Fruit fly (Drosophila melanogaster): ENCODE results near the gene hzg.

The hzg gene

DNA sequence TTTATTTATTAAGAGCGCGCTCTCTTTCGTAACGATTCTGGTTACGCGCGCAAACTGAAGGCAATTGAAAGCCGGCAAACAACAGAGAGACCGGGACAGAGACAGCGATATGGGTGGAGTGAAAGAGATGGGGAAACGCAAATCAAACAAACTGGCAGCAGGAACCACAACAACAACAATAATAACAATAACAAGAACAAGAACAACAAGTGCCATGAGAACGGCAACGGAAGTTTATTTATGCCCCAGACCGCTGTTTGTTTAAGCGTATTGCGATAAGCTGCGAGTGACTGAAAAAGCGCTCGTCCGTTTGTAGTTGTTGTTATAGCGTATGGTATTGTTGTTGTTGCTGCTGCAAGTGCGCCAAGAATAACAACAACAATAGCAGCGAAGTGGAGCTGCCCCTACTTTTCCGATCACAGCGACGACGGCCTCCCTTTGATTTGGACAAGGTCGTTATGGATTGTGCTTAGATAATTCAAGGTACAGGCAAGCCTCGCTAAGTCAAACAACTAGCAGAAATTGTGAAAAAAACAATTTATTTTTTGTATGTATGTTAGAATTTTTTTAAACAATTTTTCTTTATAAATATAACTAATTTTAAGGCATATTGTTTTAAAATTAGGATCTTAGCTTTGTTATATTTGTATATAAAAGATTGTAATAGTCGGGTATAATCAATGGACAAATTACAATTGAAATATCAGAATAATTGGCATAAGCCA is 21.7 kb upstream of the hzg start (continued):
- TF ChIP-seq bbx (GFP tag; IDR thresholded peaks at IDR 0.05; ENCODE audit: partially characterized antibody) (no peak), da (GFP tag; optimal IDR thresholded peaks at IDR 0.05) (peak; percentile 18), CG8281 (tag; optimal IDR thresholded peaks at IDR 0.05) (peak; percentile 48), CG30431 (GFP tag; optimal IDR thresholded peaks at IDR 0.05) (no peak), mirr (GFP tag; optimal IDR thresholded peaks at IDR 0.05) (peak; percentile 80), CG9876 (GFP tag; optimal IDR thresholded peaks at IDR 0.05) (peak; percentile 44), dmrt11E (tag; optimal IDR thresholded peaks at IDR 0.05) (peak; percentile 72), klu (GFP tag; IDR thresholded peaks at IDR 0.05) (0 out of 2 replicates have a peak, but pooled peaks have one; percentile 22), zfh2 (GFP tag; optimal IDR thresholded peaks at IDR 0.05) (no peak), Lhr (GFP tag; optimal IDR thresholded peaks at IDR 0.05) (peak; percentile 54), wdn (GFP tag; IDR thresholded peaks at IDR 0.05) (peak; percentile 40; the same call in 1 of the 2 replicates), CG10209 (GFP tag; optimal IDR thresholded peaks at IDR 0.05) (peak; percentile 70), CG30403 (GFP tag; optimal IDR thresholded peaks at IDR 0.05) (peak; percentile 20), CG17359 (tag; optimal IDR thresholded peaks at IDR 0.05) (peak; percentile 65), Dek (tag; optimal IDR thresholded peaks at IDR 0.05) (no peak), cato (GFP tag; optimal IDR thresholded peaks at IDR 0.05; ENCODE audit: borderline replicate concordance) (peak; percentile 45), CG11247 (GFP tag; IDR thresholded peaks at IDR 0.05) (peak; percentile 69; the same call in 1 of the 2 replicates), CG31388 (GFP tag; optimal IDR thresholded peaks at IDR 0.05) (no peak), rib (GFP tag; IDR thresholded peaks at IDR 0.05) (peak; percentile 67)

dm6 chr3L:16025020-16025680 is 20.6 kb upstream of the hzg start:
- peak; percentile 9 for TF ChIP-seq pros (GFP tag; optimal IDR thresholded peaks at IDR 0.05)
- TF ChIP-seq lola (GFP tag; optimal IDR thresholded peaks at IDR 0.05): no peak
- no peak for TF ChIP-seq ewg (GFP tag; optimal IDR thresholded peaks at IDR 0.05)
- no peak for TF ChIP-seq ftz-f1 (GFP tag; optimal IDR thresholded peaks at IDR 0.05)
- TF ChIP-seq klu (GFP tag; IDR thresholded peaks at IDR 0.05): no peak
- no peak for TF ChIP-seq p53 (GFP tag; optimal IDR thresholded peaks at IDR 0.05)
- no peak for TF ChIP-seq ERR (GFP tag; optimal IDR thresholded peaks at IDR 0.05)
- no peak for TF ChIP-seq Mad (GFP tag; optimal IDR thresholded peaks at IDR 0.05)
- TF ChIP-seq ATbp (GFP tag; optimal IDR thresholded peaks at IDR 0.05): no peak
- no peak for TF ChIP-seq mld (GFP tag; IDR thresholded peaks at IDR 0.05; ENCODE audit: partially characterized antibody)
- no peak for TF ChIP-seq NFAT (GFP tag; IDR thresholded peaks at IDR 0.05)
- TF ChIP-seq crol (GFP tag; IDR thresholded peaks at IDR 0.05): peak; percentile 22; the same call in 1 of the 2 replicates
- no peak for TF ChIP-seq cato (GFP tag; optimal IDR thresholded peaks at IDR 0.05; ENCODE audit: borderline replicate concordance)
- TF ChIP-seq lbe (GFP tag; optimal IDR thresholded peaks at IDR 0.05): no peak
- TF ChIP-seq Dll (GFP tag; IDR thresholded peaks at IDR 0.05; ENCODE audit: partially characterized antibody): 0 out of 4 replicates have a peak, but pooled peaks have one; percentile 27
- peak; percentile 38 for TF ChIP-seq Kr (GFP tag; optimal IDR thresholded peaks at IDR 0.05)
- 0 out of 4 replicates have a peak, but pooled peaks have one; percentile 27 for TF ChIP-seq chinmo (GFP tag; IDR thresholded peaks at IDR 0.05; ENCODE audit: partially characterized antibody)
- TF ChIP-seq CG1603 (tag; optimal IDR thresholded peaks at IDR 0.05): no peak
- no peak for TF ChIP-seq CG2116 (GFP tag; optimal IDR thresholded peaks at IDR 0.05)
- peak; percentile 24 for TF ChIP-seq CG7271 (tag; optimal IDR thresholded peaks at IDR 0.05)
- no peak for TF ChIP-seq Hey (tag; optimal IDR thresholded peaks at IDR 0.05)
- TF ChIP-seq CG14050 (GFP tag; IDR thresholded peaks at IDR 0.05): no peak
- no peak for TF ChIP-seq vnd (GFP tag; IDR thresholded peaks at IDR 0.05; ENCODE audit: partially characterized antibody)
- peak; percentile 90 for TF ChIP-seq CG15479 (GFP tag; optimal IDR thresholded peaks at IDR 0.05)
- TF ChIP-seq CG6175 (GFP tag; IDR thresholded peaks at IDR 0.05): 0 out of 3 replicates have a peak, but pooled peaks have one; percentile 45
- TF ChIP-seq zen (tag; optimal IDR thresholded peaks at IDR 0.05): peak; percentile 80
- TF ChIP-seq Xrp1 (GFP tag; IDR thresholded peaks at IDR 0.05): 0 out of 2 replicates have a peak, but pooled peaks have one; percentile 9
- no peak for TF ChIP-seq CG31365 (tag; optimal IDR thresholded peaks at IDR 0.05)
- TF ChIP-seq CG10543 (GFP tag; optimal IDR thresholded peaks at IDR 0.05): peak; percentile 4
